Fruit fly (Drosophila melanogaster) whole organism, embryonic: ENCODE measurements around the gene prt.

Experiments
- Bdp1 ChIP-seq: fragments of 200-800 bp; sonication (Bioruptor generic); optimal IDR thresholded peaks from 3 replicates; lab custom pipeline; 2016; ENCODE audit warnings: missing biosample characterization, missing genetic modification characterization
- CG10267 ChIP-seq: fragments of 200-800 bp; sonication (Bioruptor generic); optimal IDR thresholded peaks from 2 replicates; lab custom pipeline; 2018; ENCODE audit warnings: missing biosample characterization, mild to moderate bottlenecking, missing genetic modification characterization, moderate library complexity
- CG11560 ChIP-seq: fragments of 200-800 bp; sonication (Bioruptor generic); IDR thresholded peaks from 3 replicates; pipeline ENCODE4 v1.3.6; 2022; ENCODE audit warnings: missing biosample characterization, missing genetic modification characterization
- CG11723 ChIP-seq: fragments of 200-800 bp; sonication (Bioruptor generic); optimal IDR thresholded peaks from 2 replicates; lab custom pipeline; 2017; ENCODE audit warnings: missing biosample characterization, mild to moderate bottlenecking, missing genetic modification characterization
- CG1233 ChIP-seq: fragments of 200-800 bp; sonication (Bioruptor generic); optimal IDR thresholded peaks from 4 replicates; lab custom pipeline; 2018; ENCODE audit warnings: missing biosample characterization, mild to moderate bottlenecking, missing genetic modification characterization
- CG13624 ChIP-seq: fragments of 200-800 bp; sonication (Bioruptor generic); optimal IDR thresholded peaks from 2 replicates; lab custom pipeline; 2016; ENCODE audit warnings: missing biosample characterization, missing genetic modification characterization
- CG13775 ChIP-seq: fragments of 200-800 bp; sonication (Bioruptor generic); optimal IDR thresholded peaks from 3 replicates; lab custom pipeline; 2017; ENCODE audit warnings: missing biosample characterization, mild to moderate bottlenecking, missing genetic modification characterization
- CG14710 ChIP-seq: fragments of 200-800 bp; sonication (Bioruptor generic); optimal IDR thresholded peaks from 3 replicates; lab custom pipeline; 2019; ENCODE audit warnings: missing biosample characterization, mild to moderate bottlenecking, missing genetic modification characterization, moderate library complexity
- CG15696 ChIP-seq: fragments of 200-800 bp; sonication (Bioruptor generic); optimal IDR thresholded peaks from 2 replicates; lab custom pipeline; 2019; ENCODE audit warnings: missing biosample characterization, mild to moderate bottlenecking, missing genetic modification characterization, moderate library complexity
- CG17359 ChIP-seq: fragments of 200-800 bp; sonication (Bioruptor generic); optimal IDR thresholded peaks from 3 replicates; lab custom pipeline; 2018; ENCODE audit warnings: missing biosample characterization, mild to moderate bottlenecking, missing genetic modification characterization, moderate library complexity
- CG18619 ChIP-seq: fragments of 200-800 bp; sonication (Bioruptor generic); optimal IDR thresholded peaks from 3 replicates; lab custom pipeline; 2017; ENCODE audit warnings: missing biosample characterization, mild to moderate bottlenecking, missing genetic modification characterization
- CG2678 ChIP-seq: fragments of 200-800 bp; sonication (Bioruptor generic); optimal IDR thresholded peaks from 3 replicates; lab custom pipeline; 2019; ENCODE audit warnings: missing biosample characterization, mild to moderate bottlenecking, missing genetic modification characterization, moderate library complexity
- CG30020 ChIP-seq: fragments of 200-800 bp; optimal IDR thresholded peaks from 2 replicates; lab custom pipeline; 2019; ENCODE audit warnings: missing biosample characterization, mild to moderate bottlenecking, missing genetic modification characterization, moderate library complexity
- CG33557 ChIP-seq: fragments of 200-800 bp; sonication (Bioruptor generic); optimal IDR thresholded peaks from 2 replicates; lab custom pipeline; 2019; ENCODE audit warnings: missing biosample characterization, mild to moderate bottlenecking, missing genetic modification characterization, moderate library complexity
- CG3407 ChIP-seq: fragments of 200-800 bp; sonication (Bioruptor generic); optimal IDR thresholded peaks from 2 replicates; lab custom pipeline; 2018; ENCODE audit warnings: missing biosample characterization, mild to moderate bottlenecking, missing genetic modification characterization
- CG34376 ChIP-seq: fragments of 200-800 bp; sonication (Bioruptor generic); optimal IDR thresholded peaks from 2 replicates; lab custom pipeline; 2018; ENCODE audit warnings: missing biosample characterization, mild to moderate bottlenecking, missing genetic modification characterization
- CG4707 ChIP-seq: fragments of 200-800 bp; sonication (Bioruptor generic); optimal IDR thresholded peaks from 2 replicates; lab custom pipeline; 2018; ENCODE audit warnings: missing biosample characterization, mild to moderate bottlenecking, missing genetic modification characterization, moderate library complexity
- CG4730 ChIP-seq: fragments of 200-800 bp; sonication (Bioruptor generic); IDR thresholded peaks from 2 replicates; pipeline ENCODE4 v1.3.6; 2022; ENCODE audit warnings: missing biosample characterization, missing genetic modification characterization
- CG7839 ChIP-seq: fragments of 200-800 bp; sonication (Bioruptor generic); optimal IDR thresholded peaks from 3 replicates; lab custom pipeline; 2018; ENCODE audit warnings: missing biosample characterization, mild to moderate bottlenecking, missing genetic modification characterization, moderate library complexity
- CG8089 ChIP-seq: fragments of 200-800 bp; sonication (Bioruptor generic); optimal IDR thresholded peaks from 3 replicates; lab custom pipeline; 2016; ENCODE audit warnings: missing biosample characterization, missing genetic modification characterization
- Deaf1 ChIP-seq: fragments of 200-800 bp; optimal IDR thresholded peaks from 3 replicates; lab custom pipeline; 2019; ENCODE audit warnings: missing biosample characterization, mild to moderate bottlenecking, missing genetic modification characterization, moderate library complexity
- Dfd ChIP-seq, 2 experiments: fragments of >200 bp; optimal IDR thresholded peaks; 2 replicates each; lab custom pipeline; 2017; ENCODE audit warnings: missing biosample characterization in 2 of 2, missing genetic modification characterization in 2 of 2
- Dip2 ChIP-seq: fragments of 200-800 bp; sonication (Bioruptor generic); IDR thresholded peaks from 2 replicates; pipeline ENCODE4 v1.3.6; 2022; ENCODE audit warnings: missing biosample characterization, missing genetic modification characterization
- Drgx ChIP-seq: fragments of 200-800 bp; sonication (Bioruptor generic); IDR thresholded peaks from 2 replicates; pipeline ENCODE4 v1.3.6; 2022; ENCODE audit warnings: missing biosample characterization, missing genetic modification characterization
- Fer1 ChIP-seq: fragments of 200-800 bp; sonication (Bioruptor generic); optimal IDR thresholded peaks from 2 replicates; lab custom pipeline; 2017; ENCODE audit warnings: missing biosample characterization, mild to moderate bottlenecking, missing genetic modification characterization
- GATAe ChIP-seq: fragments of 200-800 bp; sonication (Bioruptor generic); conservative IDR thresholded peaks from 2 replicates; pipeline ENCODE4 v1.3.6; 2022; ENCODE audit warnings: missing biosample characterization, missing genetic modification characterization
- H2.0 ChIP-seq: fragments of 200-800 bp; sonication (Bioruptor generic); IDR thresholded peaks from 2 replicates; pipeline ENCODE4 v1.3.6; 2022; ENCODE audit warnings: missing biosample characterization, missing genetic modification characterization
- Kr ChIP-seq: fragments of 200-800 bp; sonication (Bioruptor generic); optimal IDR thresholded peaks from 2 replicates; lab custom pipeline; 2017; ENCODE audit warnings: missing biosample characterization, mild to moderate bottlenecking, missing genetic modification characterization
- NFAT ChIP-seq: fragments of 200-800 bp; sonication (Bioruptor generic); IDR thresholded peaks from 2 replicates; pipeline ENCODE4 v1.3.6; 2022; ENCODE audit warnings: missing biosample characterization, missing genetic modification characterization
- Nf-YB ChIP-seq: fragments of 200-800 bp; sonication (Bioruptor generic); optimal IDR thresholded peaks from 3 replicates; lab custom pipeline; 2019; ENCODE audit warnings: missing biosample characterization, mild to moderate bottlenecking, missing genetic modification characterization, moderate library complexity
- Six4 ChIP-seq: fragments of 200-800 bp; sonication (Bioruptor generic); optimal IDR thresholded peaks from 2 replicates; lab custom pipeline; 2016; ENCODE audit warnings: missing biosample characterization, missing genetic modification characterization
- Stat92E ChIP-seq, 3 experiments: fragments of >200 bp in 2 of 3; fragments of 200-800 bp in 1 of 3; sonication (Bioruptor generic) in 1 of 3; optimal IDR thresholded peaks; 2 replicates each; lab custom pipeline; 2017 to 2019; ENCODE audit warnings: missing biosample characterization in 3 of 3, missing genetic modification characterization in 3 of 3, mild to moderate bottlenecking in 1 of 3, moderate library complexity in 1 of 3
- bbx ChIP-seq: fragments of 200-800 bp; sonication (Bioruptor generic); IDR thresholded peaks from 2 replicates; pipeline ENCODE4 v1.3.6; 2022; ENCODE audit warnings: missing biosample characterization, missing genetic modification characterization; ENCODE audit not compliant: partially characterized antibody
- btn ChIP-seq: fragments of 200-800 bp; sonication (Bioruptor generic); optimal IDR thresholded peaks from 2 replicates; lab custom pipeline; 2016; ENCODE audit warnings: missing biosample characterization, missing genetic modification characterization
- dmrt11E ChIP-seq: fragments of 200-800 bp; sonication (Bioruptor generic); optimal IDR thresholded peaks from 3 replicates; lab custom pipeline; 2018; ENCODE audit warnings: missing biosample characterization, mild to moderate bottlenecking, missing genetic modification characterization, moderate library complexity
- eve ChIP-seq, 2 experiments: fragments of >200 bp; optimal IDR thresholded peaks; 2 replicates each; lab custom pipeline; 2017; ENCODE audit warnings: missing biosample characterization in 2 of 2, missing genetic modification characterization in 2 of 2
- exex ChIP-seq: fragments of 200-800 bp; sonication (Bioruptor generic); optimal IDR thresholded peaks from 4 replicates; lab custom pipeline; 2018; ENCODE audit warnings: missing biosample characterization, mild to moderate bottlenecking, missing genetic modification characterization, moderate library complexity
- hbn ChIP-seq: fragments of 200-800 bp; sonication (Bioruptor generic); IDR thresholded peaks from 2 replicates; pipeline ENCODE4 v1.3.6; 2022; ENCODE audit warnings: missing biosample characterization, missing genetic modification characterization; ENCODE audit not compliant: partially characterized antibody
- lbe ChIP-seq: fragments of 200-800 bp; sonication (Bioruptor generic); optimal IDR thresholded peaks from 2 replicates; lab custom pipeline; 2016; ENCODE audit warnings: missing biosample characterization, mild to moderate bottlenecking, missing genetic modification characterization
- lola ChIP-seq, 3 experiments: fragments of >200 bp in 2 of 3; fragments of 200-800 bp in 1 of 3; sonication (Bioruptor generic) in 1 of 3; optimal IDR thresholded peaks; 2 replicates each; lab custom pipeline; 2017 to 2019; ENCODE audit warnings: missing biosample characterization in 3 of 3, missing genetic modification characterization in 3 of 3, mild to moderate bottlenecking in 1 of 3, moderate library complexity in 1 of 3
- pb ChIP-seq: fragments of 200-800 bp; sonication (Bioruptor generic); optimal IDR thresholded peaks from 3 replicates; lab custom pipeline; 2016; ENCODE audit warnings: missing biosample characterization, missing genetic modification characterization
- pros ChIP-seq: fragments of 200-800 bp; sonication (Bioruptor generic); optimal IDR thresholded peaks from 3 replicates; lab custom pipeline; 2019; ENCODE audit warnings: missing biosample characterization, mild to moderate bottlenecking, missing genetic modification characterization, moderate library complexity
- run ChIP-seq: fragments of 200-800 bp; sonication (Bioruptor generic); optimal IDR thresholded peaks from 3 replicates; lab custom pipeline; 2018; ENCODE audit warnings: missing biosample characterization, mild to moderate bottlenecking, missing genetic modification characterization
- sr ChIP-seq: fragments of 200-800 bp; sonication (Bioruptor generic); IDR thresholded peaks from 3 replicates; pipeline ENCODE4 v1.3.6; 2022; ENCODE audit warnings: missing biosample characterization, missing genetic modification characterization
- ttk ChIP-seq: fragments of 200-800 bp; sonication (Bioruptor generic); IDR thresholded peaks from 2 replicates; pipeline ENCODE4 v2.1.2; 2022; ENCODE audit warnings: missing biosample characterization, missing genetic modification characterization
- unpg ChIP-seq: fragments of 200-800 bp; sonication (Bioruptor generic); optimal IDR thresholded peaks from 3 replicates; lab custom pipeline; 2018; ENCODE audit warnings: missing biosample characterization, mild to moderate bottlenecking, missing genetic modification characterization, moderate library complexity
- wek ChIP-seq: fragments of 200-800 bp; sonication (Bioruptor generic); optimal IDR thresholded peaks from 3 replicates; lab custom pipeline; 2018; ENCODE audit warnings: missing biosample characterization, mild to moderate bottlenecking, missing genetic modification characterization, moderate library complexity

The prt gene

DNA sequence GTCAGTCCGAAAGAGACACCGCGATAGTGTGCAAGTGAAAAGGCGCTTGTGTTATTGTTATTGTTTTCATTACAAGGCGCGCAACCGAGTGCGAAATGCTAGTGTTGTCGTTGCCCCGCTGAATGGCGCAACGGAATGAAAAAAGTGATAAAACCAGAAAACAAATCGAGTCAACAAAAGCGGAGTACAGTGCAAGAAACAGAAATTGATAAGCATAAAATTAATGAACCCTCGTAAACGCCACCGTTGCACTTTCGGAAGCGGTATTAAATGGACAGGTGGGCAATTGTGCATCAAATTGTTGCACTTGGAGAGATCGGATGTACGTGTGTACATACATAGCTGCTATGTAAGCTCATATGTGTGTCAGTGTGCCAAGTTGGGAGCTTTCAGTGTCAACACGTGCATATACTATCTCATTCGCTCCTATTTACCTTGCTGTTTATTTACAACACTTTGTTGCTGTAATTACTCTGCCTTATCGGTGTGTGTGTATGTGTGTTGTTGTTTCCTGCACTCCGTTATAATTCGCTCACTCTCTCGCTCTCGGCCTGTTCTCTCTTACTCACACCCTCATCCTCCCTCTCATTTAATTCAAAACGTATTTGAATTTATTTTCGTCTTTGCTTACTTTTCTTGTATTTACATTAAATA, 24.7 kb upstream of the prt start (continued):
- TF ChIP-seq dmrt11E (tag; lab: Kevin White, UChicago) = no peak
- peak; percentile 36; the same call in 1 of the 2 replicates for TF ChIP-seq ttk (GFP tag; lab: Robert Waterston, UW)
- TF ChIP-seq Dip2 (GFP tag; lab: Robert Waterston, UW) = no peak
- peak; percentile 73 for TF ChIP-seq pb
- peak; percentile 56; the same call in 1 of the 2 replicates for TF ChIP-seq Drgx (GFP tag; lab: Robert Waterston, UW)
- TF ChIP-seq CG4730 (GFP tag; lab: Robert Waterston, UW) = peak; percentile 17; the same call in 1 of the 2 replicates
- peak; percentile 84 for TF ChIP-seq CG17359
- TF ChIP-seq CG13775 = no peak
- TF ChIP-seq CG1233 = peak; percentile 36
- no peak for TF ChIP-seq CG30020
- TF ChIP-seq Bdp1 (GFP tag; lab: Kevin White, UChicago) = peak; percentile 20
- peak; percentile 11 for TF ChIP-seq CG10267 (tag; lab: Kevin White, UChicago)
- peak; percentile 83 for TF ChIP-seq wek
- no peak for TF ChIP-seq Six4 (GFP tag; lab: Kevin White, UChicago)
- no peak for TF ChIP-seq btn (GFP tag; lab: Kevin White, UChicago)
- peak; percentile 43 for TF ChIP-seq run (tag; lab: Kevin White, UChicago)
- no peak for TF ChIP-seq CG18619 (GFP tag; lab: Kevin White, UChicago)
- no peak for TF ChIP-seq lola (GFP tag; optimal IDR thresholded peaks at IDR 0.05; lab: Kevin White, UChicago)
- TF ChIP-seq CG33557 (GFP tag; lab: Kevin White, UChicago) = peak; percentile 30
- no peak for TF ChIP-seq CG13624 (GFP tag; lab: Kevin White, UChicago)
- TF ChIP-seq CG11723 (GFP tag; lab: Kevin White, UChicago) = peak; percentile 51
- peak; percentile 75 for TF ChIP-seq CG3407
- TF ChIP-seq Fer1 (GFP tag; lab: Kevin White, UChicago) = peak; percentile 80
- no peak for TF ChIP-seq GATAe (GFP tag; lab: Robert Waterston, UW)
- no peak for TF ChIP-seq bbx
- TF ChIP-seq CG8089 (GFP tag; lab: Kevin White, UChicago) = no peak
- no peak for TF ChIP-seq hbn
- TF ChIP-seq Kr (GFP tag; lab: Kevin White, UChicago) = no peak
- peak; percentile 22 for TF ChIP-seq CG7839
- TF ChIP-seq CG34376 (GFP tag; lab: Kevin White, UChicago) = peak; percentile 88
- no peak for TF ChIP-seq Dfd (GFP tag; optimal IDR thresholded peaks at IDR 0.05; lab: Kevin White, UChicago)
- peak; percentile 83 for TF ChIP-seq sr (GFP tag; lab: Robert Waterston, UW)
- TF ChIP-seq pros (GFP tag; lab: Kevin White, UChicago) = no peak
- peak; percentile 59 for TF ChIP-seq CG4707 (GFP tag; lab: Kevin White, UChicago)
- TF ChIP-seq CG2678 = peak; percentile 83

- TF ChIP-seq CG14710 (peak; percentile 67), NFAT (GFP tag; lab: Robert Waterston, UW) (peak; percentile 50; the same call in 1 of the 2 replicates), CG3407 (peak; percentile 54), Drgx (GFP tag; lab: Robert Waterston, UW) (peak; percentile 85), Nf-YB (GFP tag; lab: Kevin White, UChicago) (peak; percentile 77), exex (tag; lab: Kevin White, UChicago) (peak; percentile 66), lbe (peak; percentile 3), unpg (GFP tag; lab: Kevin White, UChicago) (peak; percentile 93), CG15696 (tag; lab: Kevin White, UChicago) (peak; percentile 40), eve (GFP tag; optimal IDR thresholded peaks at IDR 0.05; lab: Kevin White, UChicago) (peak in 1 of 2 experiments; percentile 78), CG11560 (peak; percentile 51; the same call in 2 of the 3 replicates), Fer1 (GFP tag; lab: Kevin White, UChicago) (peak; percentile 89), Deaf1 (tag; lab: Kevin White, UChicago) (peak; percentile 40), H2.0 (GFP tag; lab: Robert Waterston, UW) (peak; percentile 82), Stat92E (GFP tag; optimal IDR thresholded peaks at IDR 0.05; lab: Kevin White, UChicago) (no peak)
Observed at dm6 chr3R:23722680-23723372, 24.0 kb upstream of the prt start, which contains the start of gene CG10365. Gene CG10365, plus strand, starts transcription at chr3R:23723331.
